Fruit fly (Drosophila melanogaster) whole organism, embryonic: ENCODE results near the gene CG31706.

Experiments used
- Awh ChIP-seq: fragments of 200-800 bp; sonication (Bioruptor generic); IDR thresholded peaks from 2 replicates; pipeline ENCODE4, ENCODE4 v1.3.6; 2022; ENCODE audit warnings: missing biosample characterization, missing genetic modification characterization
- Bgb ChIP-seq: fragments of 200-800 bp; sonication (Bioruptor generic); IDR thresholded peaks from 2 replicates; pipeline ENCODE4 v1.3.6; 2022; ENCODE audit warnings: missing biosample characterization, missing genetic modification characterization; ENCODE audit not compliant: partially characterized antibody
- CG10274 ChIP-seq: fragments of 200-800 bp; sonication (Bioruptor generic); optimal IDR thresholded peaks from 3 replicates; lab custom pipeline; 2017; ENCODE audit warnings: missing biosample characterization, mild to moderate bottlenecking, missing genetic modification characterization
- CG11560 ChIP-seq: fragments of 200-800 bp; sonication (Bioruptor generic); IDR thresholded peaks from 3 replicates; pipeline ENCODE4 v1.3.6; 2022; ENCODE audit warnings: missing biosample characterization, missing genetic modification characterization
- CG12942 ChIP-seq: fragments of 200-800 bp; sonication (Bioruptor generic); optimal IDR thresholded peaks from 3 replicates; lab custom pipeline; 2016; ENCODE audit warnings: missing biosample characterization, missing genetic modification characterization
- CG15269 ChIP-seq: fragments of 200-800 bp; sonication (Bioruptor generic); optimal IDR thresholded peaks from 2 replicates; lab custom pipeline; 2018; ENCODE audit warnings: missing biosample characterization, mild to moderate bottlenecking, missing genetic modification characterization, moderate library complexity
- CG16863 ChIP-seq: fragments of 200-800 bp; sonication (Bioruptor generic); optimal IDR thresholded peaks from 3 replicates; lab custom pipeline; 2016; ENCODE audit warnings: missing biosample characterization, missing genetic modification characterization
- CG17802 ChIP-seq: fragments of 200-800 bp; sonication (Bioruptor generic); optimal IDR thresholded peaks from 2 replicates; lab custom pipeline; 2018; ENCODE audit warnings: missing biosample characterization, mild to moderate bottlenecking, missing genetic modification characterization, moderate library complexity
- CG17912 ChIP-seq: fragments of 200-800 bp; sonication (Bioruptor generic); optimal IDR thresholded peaks from 2 replicates; lab custom pipeline; 2018; ENCODE audit warnings: missing biosample characterization, mild to moderate bottlenecking, missing genetic modification characterization
- CG18764 ChIP-seq: fragments of 200-800 bp; sonication (Bioruptor generic); optimal IDR thresholded peaks from 3 replicates; lab custom pipeline; 2016; ENCODE audit warnings: missing biosample characterization, missing genetic modification characterization
- CG2202 ChIP-seq: fragments of 200-800 bp; sonication (Bioruptor generic); optimal IDR thresholded peaks from 2 replicates; lab custom pipeline; 2018; ENCODE audit warnings: missing biosample characterization, mild to moderate bottlenecking, missing genetic modification characterization
- CG3163 ChIP-seq: fragments of 200-800 bp; sonication (Bioruptor generic); optimal IDR thresholded peaks from 3 replicates; lab custom pipeline; 2016; ENCODE audit warnings: missing biosample characterization, missing genetic modification characterization
- CG33213 ChIP-seq: fragments of 200-800 bp; sonication (Bioruptor generic); optimal IDR thresholded peaks from 3 replicates; lab custom pipeline; 2016; ENCODE audit warnings: missing biosample characterization, missing genetic modification characterization
- CG34224 ChIP-seq: fragments of 200-800 bp; sonication (Bioruptor generic); IDR thresholded peaks from 3 replicates; pipeline ENCODE4 v1.3.6; 2022; ENCODE audit warnings: missing biosample characterization, missing genetic modification characterization; ENCODE audit not compliant: partially characterized antibody
- CG34422 ChIP-seq: fragments of 200-800 bp; sonication (Bioruptor generic); IDR thresholded peaks from 3 replicates; pipeline ENCODE4 v1.3.6; 2022; ENCODE audit warnings: missing biosample characterization, missing genetic modification characterization
- CG4424 ChIP-seq: fragments of 200-800 bp; sonication (Bioruptor generic); optimal IDR thresholded peaks from 3 replicates; lab custom pipeline; 2016; ENCODE audit warnings: missing biosample characterization, missing genetic modification characterization
- CG4617 ChIP-seq: fragments of 200-800 bp; sonication (Bioruptor generic); optimal IDR thresholded peaks from 3 replicates; lab custom pipeline; 2016; ENCODE audit warnings: missing biosample characterization, missing genetic modification characterization, borderline replicate concordance
- CG6791 ChIP-seq: fragments of 200-800 bp; sonication (Bioruptor generic); IDR thresholded peaks from 3 replicates; pipeline ENCODE4 v1.3.6; 2022; ENCODE audit warnings: missing biosample characterization, missing genetic modification characterization; ENCODE audit not compliant: partially characterized antibody
- CG8290 ChIP-seq, 3 experiments: fragments of 200-800 bp; sonication (Bioruptor generic); optimal IDR thresholded peaks; 2 replicates each; lab custom pipeline; 2016 to 2019; ENCODE audit warnings: missing biosample characterization in 3 of 3, missing genetic modification characterization in 3 of 3, mild to moderate bottlenecking in 2 of 3, moderate library complexity in 1 of 3
- CG8944 ChIP-seq: fragments of 200-800 bp; sonication (Bioruptor generic); optimal IDR thresholded peaks from 3 replicates; lab custom pipeline; 2016; ENCODE audit warnings: missing biosample characterization, missing genetic modification characterization
- CG9797 ChIP-seq: fragments of 200-800 bp; sonication (Bioruptor generic); optimal IDR thresholded peaks from 3 replicates; lab custom pipeline; 2018; ENCODE audit warnings: missing biosample characterization, mild to moderate bottlenecking, missing genetic modification characterization
- CHES-1-like ChIP-seq: fragments of 200-800 bp; sonication (Bioruptor generic); optimal IDR thresholded peaks from 2 replicates; lab custom pipeline; 2016; ENCODE audit warnings: missing biosample characterization, missing genetic modification characterization
- D ChIP-seq, 2 experiments: fragments of 200-800 bp in 1 of 2; fragments of >200 bp in 1 of 2; sonication (Bioruptor generic) in 1 of 2; optimal IDR thresholded peaks; 2 replicates in 1 of 2; 3 replicates in 1 of 2; lab custom pipeline; 2017; ENCODE audit warnings: mild to moderate bottlenecking in 1 of 2, missing biosample characterization in 1 of 2, missing genetic modification characterization in 1 of 2, missing genetic modification reagents in 1 of 2
- Fer2 ChIP-seq: fragments of 200-800 bp; sonication (Bioruptor generic); optimal IDR thresholded peaks from 2 replicates; lab custom pipeline; 2018; ENCODE audit warnings: missing biosample characterization, mild to moderate bottlenecking, missing genetic modification characterization, moderate library complexity
- H15 ChIP-seq: fragments of 200-800 bp; sonication (Bioruptor generic); IDR thresholded peaks from 3 replicates; pipeline ENCODE4 v1.3.6; 2022; ENCODE audit warnings: missing biosample characterization, missing genetic modification characterization
- HmgZ ChIP-seq: fragments of 200-800 bp; sonication (Bioruptor generic); optimal IDR thresholded peaks from 2 replicates; lab custom pipeline; 2018; ENCODE audit warnings: missing biosample characterization, mild to moderate bottlenecking, missing genetic modification characterization
- MBD-R2 ChIP-seq: fragments of 200-800 bp; sonication (Bioruptor generic); IDR thresholded peaks from 2 replicates; pipeline ENCODE4 v1.3.6; 2022; ENCODE audit warnings: missing biosample characterization, missing genetic modification characterization
- Max ChIP-seq: fragments of 200-800 bp; sonication (Bioruptor generic); optimal IDR thresholded peaks from 2 replicates; lab custom pipeline; 2016; ENCODE audit warnings: missing biosample characterization, mild to moderate bottlenecking, missing genetic modification characterization
- Nf-YA ChIP-seq: fragments of 200-800 bp; sonication (Bioruptor generic); IDR thresholded peaks from 2 replicates; pipeline ENCODE4 v1.3.6; 2022; ENCODE audit warnings: missing biosample characterization, missing genetic modification characterization
- Six4 ChIP-seq: fragments of 200-800 bp; sonication (Bioruptor generic); optimal IDR thresholded peaks from 2 replicates; lab custom pipeline; 2016; ENCODE audit warnings: missing biosample characterization, missing genetic modification characterization
- Xrp1 ChIP-seq: fragments of 200-800 bp; sonication (Bioruptor generic); IDR thresholded peaks from 2 replicates; pipeline ENCODE4 v1.3.6; 2022; ENCODE audit warnings: missing biosample characterization, missing genetic modification characterization
- YL-1 ChIP-seq: fragments of 200-800 bp; sonication (Bioruptor generic); optimal IDR thresholded peaks from 3 replicates; lab custom pipeline; 2017; ENCODE audit warnings: missing biosample characterization, mild to moderate bottlenecking, missing genetic modification characterization
- aop ChIP-seq: fragments of 200-800 bp; sonication (Bioruptor generic); IDR thresholded peaks from 2 replicates; pipeline ENCODE4 v1.3.6; 2022; ENCODE audit warnings: missing biosample characterization, missing genetic modification characterization
- chif ChIP-seq, 2 experiments: fragments of 200-800 bp; sonication (Bioruptor generic); optimal IDR thresholded peaks; 3 replicates each; lab custom pipeline; 2016; ENCODE audit warnings: missing biosample characterization in 2 of 2, missing genetic modification characterization in 2 of 2
- crc ChIP-seq: fragments of 200-800 bp; sonication (Bioruptor generic); optimal IDR thresholded peaks from 2 replicates; lab custom pipeline; 2016; ENCODE audit warnings: missing biosample characterization, missing genetic modification characterization
- cwo ChIP-seq: fragments of 200-800 bp; sonication (Bioruptor generic); optimal IDR thresholded peaks from 3 replicates; lab custom pipeline; 2017; ENCODE audit warnings: missing biosample characterization, missing genetic modification characterization, mild to moderate bottlenecking, moderate library complexity, missing genetic modification reagents
- da ChIP-seq: fragments of 200-800 bp; sonication (Bioruptor generic); optimal IDR thresholded peaks from 2 replicates; lab custom pipeline; 2016; ENCODE audit warnings: missing biosample characterization, missing genetic modification characterization
- en ChIP-seq: fragments of 200-800 bp; sonication (Bioruptor generic); optimal IDR thresholded peaks from 2 replicates; lab custom pipeline; 2016; ENCODE audit warnings: missing biosample characterization, missing genetic modification characterization
- eve ChIP-seq, 2 experiments: fragments of >200 bp; optimal IDR thresholded peaks; 2 replicates each; lab custom pipeline; 2017; ENCODE audit warnings: missing biosample characterization in 2 of 2, missing genetic modification characterization in 2 of 2
- gce ChIP-seq: fragments of 200-800 bp; sonication (Bioruptor generic); IDR thresholded peaks from 3 replicates; pipeline ENCODE4 v1.3.6; 2022; ENCODE audit warnings: missing biosample characterization, missing genetic modification characterization
- ham ChIP-seq: fragments of 200-800 bp; sonication (Bioruptor generic); IDR thresholded peaks from 2 replicates; pipeline ENCODE4 v1.3.6; 2022; ENCODE audit warnings: missing biosample characterization, missing genetic modification characterization
- nau ChIP-seq: fragments of 200-800 bp; sonication (Bioruptor generic); optimal IDR thresholded peaks from 3 replicates; lab custom pipeline; 2017; ENCODE audit warnings: missing biosample characterization, mild to moderate bottlenecking, missing genetic modification characterization, missing genetic modification reagents
- nom ChIP-seq: fragments of 200-800 bp; sonication (Bioruptor generic); optimal IDR thresholded peaks from 2 replicates; lab custom pipeline; 2017; ENCODE audit warnings: missing biosample characterization, missing genetic modification characterization, mild to moderate bottlenecking, moderate library complexity, missing genetic modification reagents
- odd ChIP-seq: fragments of 200-800 bp; sonication (Bioruptor generic); optimal IDR thresholded peaks from 2 replicates; lab custom pipeline; 2017; ENCODE audit warnings: missing biosample characterization, mild to moderate bottlenecking, missing genetic modification characterization
- ranshi ChIP-seq: fragments of 200-800 bp; sonication (Bioruptor generic); IDR thresholded peaks from 2 replicates; pipeline ENCODE4 v1.3.6; 2022; ENCODE audit warnings: missing biosample characterization, missing genetic modification characterization
- run ChIP-seq: fragments of 200-800 bp; sonication (Bioruptor generic); optimal IDR thresholded peaks from 3 replicates; lab custom pipeline; 2018; ENCODE audit warnings: missing biosample characterization, mild to moderate bottlenecking, missing genetic modification characterization
- scrt ChIP-seq: fragments of 200-800 bp; sonication (Bioruptor generic); optimal IDR thresholded peaks from 2 replicates; lab custom pipeline; 2018; ENCODE audit warnings: missing biosample characterization, mild to moderate bottlenecking, missing genetic modification characterization, moderate library complexity
- sd ChIP-seq: fragments of 200-800 bp; sonication (Bioruptor generic); optimal IDR thresholded peaks from 3 replicates; lab custom pipeline; 2018; ENCODE audit warnings: missing biosample characterization, mild to moderate bottlenecking, missing genetic modification characterization, moderate library complexity
- sens-2 ChIP-seq: fragments of 200-800 bp; sonication (Bioruptor generic); IDR thresholded peaks from 2 replicates; pipeline ENCODE4 v1.3.6; 2022; ENCODE audit warnings: missing biosample characterization, missing genetic modification characterization
- shn ChIP-seq: fragments of 200-800 bp; sonication (Bioruptor generic); optimal IDR thresholded peaks from 3 replicates; lab custom pipeline; 2016; ENCODE audit warnings: missing biosample characterization, missing genetic modification characterization
- z ChIP-seq: fragments of 200-800 bp; sonication (Bioruptor generic); IDR thresholded peaks from 3 replicates; pipeline ENCODE4 v1.3.6; 2022; ENCODE audit warnings: missing biosample characterization, missing genetic modification characterization

Gene CG31706

dm6 chr2L:11498839-11499238 is 32.0 kb downstream of the CG31706 start, which contains the start of gene Cog8 (continued):
- TF ChIP-seq CG17802 (tag; lab: Kevin White, UChicago) (peak; percentile 9), aop (GFP tag; lab: Robert Waterston, UW) (no peak), CG6791 (no peak), H15 (GFP tag; lab: Robert Waterston, UW) (no peak), CG11560 (tag; lab: Robert Waterston, UW) (no peak), YL-1 (peak; percentile 35), CG8290 (GFP tag; optimal IDR thresholded peaks at IDR 0.05; lab: Kevin White, UChicago) (no peak), CG8290 (tag; optimal IDR thresholded peaks at IDR 0.05; lab: Kevin White, UChicago) (no peak), shn (GFP tag; lab: Kevin White, UChicago) (peak; percentile 61), CG33213 (peak; percentile 33), CG34422 (GFP tag; lab: Robert Waterston, UW) (no peak), nau (GFP tag; lab: Kevin White, UChicago) (no peak), run (tag; lab: Kevin White, UChicago) (no peak), CG16863 (GFP tag; lab: Kevin White, UChicago) (peak; percentile 47), nom (no peak), gce (GFP tag; lab: Robert Waterston, UW) (no peak), chif (GFP tag; optimal IDR thresholded peaks at IDR 0.05; lab: Kevin White, UChicago) (peak; percentile 42 to 52), Max (peak; percentile 10), CG8944 (GFP tag; lab: Kevin White, UChicago) (peak; percentile 59), CHES-1-like (GFP tag; lab: Kevin White, UChicago) (peak; percentile 54), D (optimal IDR thresholded peaks at IDR 0.05; lab: Kevin White, UChicago) (no peak), D (GFP tag; optimal IDR thresholded peaks at IDR 0.05; lab: Kevin White, UChicago) (no peak), CG9797 (GFP tag; lab: Kevin White, UChicago) (peak; percentile 4), CG3163 (GFP tag; lab: Kevin White, UChicago) (no peak), crc (GFP tag; lab: Kevin White, UChicago) (no peak), CG10274 (GFP tag; lab: Kevin White, UChicago) (no peak), CG17912 (GFP tag; lab: Kevin White, UChicago) (no peak), sens-2 (GFP tag; lab: Robert Waterston, UW) (no peak), MBD-R2 (peak; percentile 72), da (GFP tag; lab: Kevin White, UChicago) (no peak), CG2202 (tag; lab: Kevin White, UChicago) (no peak), HmgZ (tag; lab: Kevin White, UChicago) (peak; percentile 44), ham (GFP tag; lab: Robert Waterston, UW) (no peak), sd (tag; lab: Kevin White, UChicago) (peak; percentile 38), Xrp1 (GFP tag; lab: Robert Waterston, UW) (peak; percentile 23; the same call in 1 of the 2 replicates), CG34224 (GFP tag; lab: Robert Waterston, UW) (no peak), cwo (GFP tag; lab: Kevin White, UChicago) (no peak), CG18764 (GFP tag; lab: Kevin White, UChicago) (no peak), CG4424 (peak; percentile 30), scrt (GFP tag; lab: Kevin White, UChicago) (no peak), CG12942 (peak; percentile 7), Nf-YA (no peak), Bgb (GFP tag; lab: Robert Waterston, UW) (no peak), odd (GFP tag; lab: Kevin White, UChicago) (no peak), z (GFP tag; lab: Robert Waterston, UW) (no peak), Fer2 (no peak), eve (GFP tag; optimal IDR thresholded peaks at IDR 0.05; lab: Kevin White, UChicago) (no peak), Six4 (GFP tag; lab: Kevin White, UChicago) (peak; percentile 15), CG15269 (tag; lab: Kevin White, UChicago) (no peak), Awh (no peak), CG4617 (GFP tag; lab: Kevin White, UChicago) (peak; percentile 72), en (GFP tag; lab: Kevin White, UChicago) (no peak), ranshi (GFP tag; lab: Robert Waterston, UW) (no peak; the same call in 1 of the 2 replicates)
